Fruit fly (Drosophila melanogaster) whole organism, embryonic: ENCODE measurements around the gene CG5516.
A peak's percentile ranks its signal among the peaks of the same experiment; 100 is the strongest.

Source experiments
- CG11456 ChIP-seq: fragments of 200-800 bp; sonication (Bioruptor generic); IDR thresholded peaks from 3 replicates; pipeline ENCODE4 v1.3.6; 2022; ENCODE audit warnings: missing biosample characterization, missing genetic modification characterization
- CG11695 ChIP-seq: fragments of 200-800 bp; sonication (Bioruptor generic); IDR thresholded peaks from 3 replicates; pipeline ENCODE4 v1.3.6; 2022; ENCODE audit warnings: missing biosample characterization, missing genetic modification characterization
- CG12104 ChIP-seq: fragments of 200-800 bp; sonication (Bioruptor generic); optimal IDR thresholded peaks from 3 replicates; lab custom pipeline; 2016; ENCODE audit warnings: missing biosample characterization, missing genetic modification characterization
- CG12155 ChIP-seq: fragments of 200-800 bp; sonication (Bioruptor generic); optimal IDR thresholded peaks from 3 replicates; lab custom pipeline; 2016; ENCODE audit warnings: missing biosample characterization, missing genetic modification characterization
- CG12236 ChIP-seq: fragments of 200-800 bp; sonication (Bioruptor generic); optimal IDR thresholded peaks from 2 replicates; lab custom pipeline; 2016; ENCODE audit warnings: missing biosample characterization, missing genetic modification characterization
- CG13424 ChIP-seq: fragments of 200-800 bp; sonication (Bioruptor generic); optimal IDR thresholded peaks from 2 replicates; lab custom pipeline; 2019; ENCODE audit warnings: missing biosample characterization, mild to moderate bottlenecking, missing genetic modification characterization, moderate library complexity
- CG14014 ChIP-seq: fragments of 200-800 bp; sonication (Bioruptor generic); IDR thresholded peaks from 2 replicates; pipeline ENCODE4 v1.3.6; 2022; ENCODE audit warnings: missing biosample characterization, missing genetic modification characterization
- CG14667 ChIP-seq: fragments of 200-800 bp; sonication (Bioruptor generic); IDR thresholded peaks from 2 replicates; pipeline ENCODE4 v1.3.6; 2022; ENCODE audit warnings: missing biosample characterization, missing genetic modification characterization
- CG14710 ChIP-seq: fragments of 200-800 bp; sonication (Bioruptor generic); optimal IDR thresholded peaks from 3 replicates; lab custom pipeline; 2019; ENCODE audit warnings: missing biosample characterization, mild to moderate bottlenecking, missing genetic modification characterization, moderate library complexity
- CG1529 ChIP-seq: fragments of 200-800 bp; sonication (Bioruptor generic); optimal IDR thresholded peaks from 3 replicates; lab custom pipeline; 2018; ENCODE audit warnings: missing biosample characterization, missing genetic modification characterization
- CG16813 ChIP-seq: fragments of 200-800 bp; sonication (Bioruptor generic); IDR thresholded peaks from 3 replicates; pipeline ENCODE4 v1.3.6; 2022; ENCODE audit warnings: missing biosample characterization, missing genetic modification characterization; ENCODE audit not compliant: partially characterized antibody
- CG17802 ChIP-seq: fragments of 200-800 bp; sonication (Bioruptor generic); optimal IDR thresholded peaks from 2 replicates; lab custom pipeline; 2018; ENCODE audit warnings: missing biosample characterization, mild to moderate bottlenecking, missing genetic modification characterization, moderate library complexity
- CG2199 ChIP-seq: fragments of 200-800 bp; sonication (Bioruptor generic); IDR thresholded peaks from 3 replicates; pipeline ENCODE4 v1.3.6; 2022; ENCODE audit warnings: missing biosample characterization, missing genetic modification characterization
- CG31388 ChIP-seq: fragments of 200-800 bp; sonication (Bioruptor generic); optimal IDR thresholded peaks from 2 replicates; lab custom pipeline; 2016; ENCODE audit warnings: missing biosample characterization, missing genetic modification characterization
- CG34376 ChIP-seq: fragments of 200-800 bp; sonication (Bioruptor generic); optimal IDR thresholded peaks from 2 replicates; lab custom pipeline; 2018; ENCODE audit warnings: missing biosample characterization, mild to moderate bottlenecking, missing genetic modification characterization
- CG4282 ChIP-seq: fragments of 200-800 bp; sonication (Bioruptor generic); optimal IDR thresholded peaks from 2 replicates; lab custom pipeline; 2016; ENCODE audit warnings: missing biosample characterization, missing genetic modification characterization
- CG4707 ChIP-seq: fragments of 200-800 bp; sonication (Bioruptor generic); optimal IDR thresholded peaks from 2 replicates; lab custom pipeline; 2018; ENCODE audit warnings: missing biosample characterization, mild to moderate bottlenecking, missing genetic modification characterization, moderate library complexity
- CG4820 ChIP-seq: fragments of 200-800 bp; sonication (Bioruptor generic); optimal IDR thresholded peaks from 3 replicates; lab custom pipeline; 2016; ENCODE audit warnings: missing biosample characterization, missing genetic modification characterization
- CG6689 ChIP-seq: fragments of 200-800 bp; sonication (Bioruptor generic); IDR thresholded peaks from 2 replicates; pipeline ENCODE4 v1.3.6; 2022; ENCODE audit warnings: missing biosample characterization, missing genetic modification characterization
- CG7271 ChIP-seq: fragments of 200-800 bp; sonication (Bioruptor generic); optimal IDR thresholded peaks from 2 replicates; lab custom pipeline; 2018; ENCODE audit warnings: missing biosample characterization, mild to moderate bottlenecking, missing genetic modification characterization, moderate library complexity
- CG8359 ChIP-seq: fragments of 200-800 bp; sonication (Bioruptor generic); optimal IDR thresholded peaks from 2 replicates; lab custom pipeline; 2017; ENCODE audit warnings: missing biosample characterization, mild to moderate bottlenecking, missing genetic modification characterization, borderline replicate concordance
- CG8765 ChIP-seq: fragments of 200-800 bp; sonication (Bioruptor generic); IDR thresholded peaks from 2 replicates; pipeline ENCODE4 v1.3.6; 2022; ENCODE audit warnings: missing biosample characterization, missing genetic modification characterization
- CG9215 ChIP-seq: fragments of 200-800 bp; sonication (Bioruptor generic); IDR thresholded peaks from 2 replicates; pipeline ENCODE4 v1.3.6; 2022; ENCODE audit warnings: missing biosample characterization, missing genetic modification characterization
- CG9727 ChIP-seq: fragments of 200-800 bp; sonication (Bioruptor generic); optimal IDR thresholded peaks from 3 replicates; lab custom pipeline; 2017; ENCODE audit warnings: missing biosample characterization, mild to moderate bottlenecking, missing genetic modification characterization
- D19B ChIP-seq: fragments of 200-800 bp; sonication (Bioruptor generic); optimal IDR thresholded peaks from 2 replicates; lab custom pipeline; 2017; ENCODE audit warnings: missing biosample characterization, mild to moderate bottlenecking, missing genetic modification characterization
- Ets65A ChIP-seq: fragments of 200-800 bp; sonication (Bioruptor generic); peaks from one replicate; lab custom pipeline; 2016; ENCODE audit warnings: missing biosample characterization, missing genetic modification characterization
- MTF-1 ChIP-seq: fragments of 200-800 bp; sonication (Bioruptor generic); optimal IDR thresholded peaks from 2 replicates; lab custom pipeline; 2018; ENCODE audit warnings: missing biosample characterization, mild to moderate bottlenecking, missing genetic modification characterization, borderline replicate concordance
- Oli ChIP-seq: fragments of 200-800 bp; sonication (Bioruptor generic); optimal IDR thresholded peaks from 2 replicates; lab custom pipeline; 2018; ENCODE audit warnings: missing biosample characterization, mild to moderate bottlenecking, missing genetic modification characterization, moderate library complexity
- Optix ChIP-seq: fragments of 200-800 bp; sonication (Bioruptor generic); IDR thresholded peaks from 3 replicates; pipeline ENCODE4 v1.3.6; 2022; ENCODE audit warnings: missing biosample characterization, missing genetic modification characterization
- Pdp1 ChIP-seq, 2 experiments: fragments of 200-800 bp; sonication (Bioruptor generic); optimal IDR thresholded peaks; 3 replicates each; lab custom pipeline; 2016; ENCODE audit warnings: missing biosample characterization in 2 of 2, missing genetic modification characterization in 2 of 2, mild to moderate bottlenecking in 1 of 2, moderate library complexity in 1 of 2
- Tbp ChIP-seq: fragments of >200 bp; optimal IDR thresholded peaks from 2 replicates; lab custom pipeline; 2018; ENCODE audit warnings: missing biosample characterization, missing genetic modification characterization
- ato ChIP-seq: fragments of 200-800 bp; sonication (Bioruptor generic); IDR thresholded peaks from 2 replicates; pipeline ENCODE4 v1.3.6; 2022; ENCODE audit warnings: missing biosample characterization, missing genetic modification characterization; ENCODE audit not compliant: partially characterized antibody
- bbx ChIP-seq: fragments of 200-800 bp; sonication (Bioruptor generic); IDR thresholded peaks from 2 replicates; pipeline ENCODE4 v1.3.6; 2022; ENCODE audit warnings: missing biosample characterization, missing genetic modification characterization; ENCODE audit not compliant: partially characterized antibody
- cato ChIP-seq: fragments of 200-800 bp; sonication (Bioruptor generic); optimal IDR thresholded peaks from 2 replicates; lab custom pipeline; 2016; ENCODE audit warnings: missing biosample characterization, missing genetic modification characterization, borderline replicate concordance
- cg ChIP-seq: fragments of 200-800 bp; sonication (Bioruptor generic); optimal IDR thresholded peaks from 3 replicates; lab custom pipeline; 2019; ENCODE audit warnings: missing biosample characterization, mild to moderate bottlenecking, missing genetic modification characterization, moderate library complexity
- chm ChIP-seq: fragments of 200-800 bp; sonication (Bioruptor generic); IDR thresholded peaks from 2 replicates; pipeline ENCODE4 v1.3.6; 2022; ENCODE audit warnings: missing biosample characterization, missing genetic modification characterization
- chn ChIP-seq: fragments of 200-800 bp; sonication (Bioruptor generic); optimal IDR thresholded peaks from 2 replicates; lab custom pipeline; 2016; ENCODE audit warnings: missing biosample characterization, missing genetic modification characterization
- fru ChIP-seq: fragments of >200 bp; optimal IDR thresholded peaks from 2 replicates; lab custom pipeline; 2017
- grau ChIP-seq: fragments of 200-800 bp; optimal IDR thresholded peaks from 3 replicates; lab custom pipeline; 2019; ENCODE audit warnings: missing biosample characterization, mild to moderate bottlenecking, missing genetic modification characterization, moderate library complexity
- grn ChIP-seq: fragments of 200-800 bp; sonication (Bioruptor generic); optimal IDR thresholded peaks from 3 replicates; lab custom pipeline; 2017; ENCODE audit warnings: missing biosample characterization, missing genetic modification characterization
- gsb ChIP-seq: fragments of 200-800 bp; sonication (Bioruptor generic); IDR thresholded peaks from 2 replicates; pipeline ENCODE4 v1.3.6; 2022; ENCODE audit warnings: missing biosample characterization, missing genetic modification characterization
- mam ChIP-seq: fragments of 200-800 bp; sonication (Bioruptor generic); optimal IDR thresholded peaks from 3 replicates; lab custom pipeline; 2016; ENCODE audit warnings: missing biosample characterization, missing genetic modification characterization
- mirr ChIP-seq: fragments of 200-800 bp; sonication (Bioruptor generic); optimal IDR thresholded peaks from 3 replicates; lab custom pipeline; 2018; ENCODE audit warnings: missing biosample characterization, mild to moderate bottlenecking, missing genetic modification characterization
- peb ChIP-seq: fragments of 200-800 bp; sonication (Bioruptor generic); IDR thresholded peaks from 2 replicates; pipeline ENCODE4 v1.3.6; 2022; ENCODE audit warnings: missing biosample characterization, missing genetic modification characterization
- phol ChIP-seq: fragments of 200-800 bp; sonication (Bioruptor generic); optimal IDR thresholded peaks from 3 replicates; lab custom pipeline; 2018; ENCODE audit warnings: missing biosample characterization, mild to moderate bottlenecking, missing genetic modification characterization, moderate library complexity
- psq ChIP-seq: fragments of 200-800 bp; sonication (Bioruptor generic); optimal IDR thresholded peaks from 2 replicates; lab custom pipeline; 2017; ENCODE audit warnings: missing biosample characterization, missing genetic modification characterization
- pum ChIP-seq: fragments of 200-800 bp; sonication (Bioruptor generic); optimal IDR thresholded peaks from 2 replicates; lab custom pipeline; 2016; ENCODE audit warnings: missing biosample characterization, missing genetic modification characterization
- sens-2 ChIP-seq: fragments of 200-800 bp; sonication (Bioruptor generic); IDR thresholded peaks from 2 replicates; pipeline ENCODE4 v1.3.6; 2022; ENCODE audit warnings: missing biosample characterization, missing genetic modification characterization
- stwl ChIP-seq: fragments of 200-800 bp; sonication (Bioruptor generic); optimal IDR thresholded peaks from 3 replicates; lab custom pipeline; 2018; ENCODE audit warnings: missing biosample characterization, mild to moderate bottlenecking, missing genetic modification characterization, moderate library complexity
- sug ChIP-seq: fragments of 200-800 bp; optimal IDR thresholded peaks from 2 replicates; lab custom pipeline; 2019; ENCODE audit warnings: missing biosample characterization, mild to moderate bottlenecking, missing genetic modification characterization, moderate library complexity
- ttk ChIP-seq: fragments of 200-800 bp; sonication (Bioruptor generic); IDR thresholded peaks from 2 replicates; pipeline ENCODE4 v2.1.2; 2022; ENCODE audit warnings: missing biosample characterization, missing genetic modification characterization
- wek ChIP-seq: fragments of 200-800 bp; sonication (Bioruptor generic); optimal IDR thresholded peaks from 3 replicates; lab custom pipeline; 2018; ENCODE audit warnings: missing biosample characterization, mild to moderate bottlenecking, missing genetic modification characterization, moderate library complexity

Gene CG5516

dm6 chr3R:16010009-16010505 is 46.4 kb downstream of the CG5516 start (continued):
- TF ChIP-seq CG4820 (GFP tag; lab: Kevin White, UChicago) (no peak), cato (no peak), CG9215 (GFP tag; lab: Robert Waterston, UW) (no peak), grau (tag; lab: Kevin White, UChicago) (no peak), CG8765 (no peak), fru (lab: Kevin White, UChicago) (no peak), psq (GFP tag; lab: Kevin White, UChicago) (no peak), CG17802 (tag; lab: Kevin White, UChicago) (no peak), mirr (GFP tag; lab: Kevin White, UChicago) (peak; percentile 40), Ets65A (peak; percentile 78), CG14014 (GFP tag; lab: Robert Waterston, UW) (no peak), CG7271 (tag; lab: Kevin White, UChicago) (no peak), CG12155 (no peak), CG13424 (tag; lab: Kevin White, UChicago) (no peak), chm (GFP tag; lab: Robert Waterston, UW) (no peak), Pdp1 (GFP tag; optimal IDR thresholded peaks at IDR 0.05; lab: Kevin White, UChicago) (peak in 1 of 2 experiments; percentile 2), CG31388 (GFP tag; lab: Kevin White, UChicago) (no peak), gsb (GFP tag; lab: Robert Waterston, UW) (no peak), CG4707 (GFP tag; lab: Kevin White, UChicago) (no peak), CG16813 (no peak), Oli (tag; lab: Kevin White, UChicago) (no peak), Optix (no peak), stwl (tag; lab: Kevin White, UChicago) (no peak), CG2199 (0 out of 3 replicates have a peak, but pooled peaks have one; percentile 53), CG1529 (GFP tag; lab: Kevin White, UChicago) (no peak), sens-2 (GFP tag; lab: Robert Waterston, UW) (no peak), D19B (GFP tag; lab: Kevin White, UChicago) (no peak), cg (GFP tag; lab: Kevin White, UChicago) (no peak), CG11456 (0 out of 3 replicates have a peak, but pooled peaks have one; percentile 54), CG6689 (no peak), CG14667 (GFP tag; lab: Robert Waterston, UW) (no peak), pum (GFP tag; lab: Kevin White, UChicago) (no peak), wek (GFP tag; lab: Kevin White, UChicago) (no peak), CG4282 (GFP tag; lab: Kevin White, UChicago) (no peak), chn (GFP tag; lab: Kevin White, UChicago) (no peak), peb (GFP tag; lab: Robert Waterston, UW) (no peak), grn (GFP tag; lab: Kevin White, UChicago) (peak; percentile 78), CG12104 (no peak), CG34376 (GFP tag; lab: Kevin White, UChicago) (peak; percentile 45), bbx (GFP tag; lab: Robert Waterston, UW) (no peak), ato (GFP tag; lab: Robert Waterston, UW) (no peak), mam (GFP tag; lab: Kevin White, UChicago) (no peak), Tbp (GFP tag; lab: Kevin White, UChicago) (no peak), CG14710 (tag; lab: Kevin White, UChicago) (no peak), sug (tag; lab: Kevin White, UChicago) (peak; percentile 50), phol (tag; lab: Kevin White, UChicago) (peak; percentile 67), CG12236 (GFP tag; lab: Kevin White, UChicago) (no peak), CG8359 (no peak), CG11695 (no peak), ttk (peak; percentile 23; the same call in 1 of the 2 replicates), MTF-1 (no peak), CG9727 (GFP tag; lab: Kevin White, UChicago) (no peak)
